Worm (Caenorhabditis elegans) whole organism, L2 larva: Measurements from ENCODE around the gene Y49E10.10.

Experiments used
- ama-1 ChIP-seq: fragments of 150-350 bp; optimal IDR thresholded peaks from 2 replicates; lab custom pipeline; 2018; ENCODE audit warnings: inconsistent platforms
- crh-2 ChIP-seq: sonication (generic microtip); optimal IDR thresholded peaks from 2 replicates; lab custom pipeline; 2017; ENCODE audit warnings: missing biosample characterization, missing genetic modification characterization
- nhr-77 ChIP-seq: fragments of 150-350 bp; optimal IDR thresholded peaks from 2 replicates; lab custom pipeline; 2014; ENCODE audit warnings: missing biosample characterization, missing genetic modification characterization

DNA sequence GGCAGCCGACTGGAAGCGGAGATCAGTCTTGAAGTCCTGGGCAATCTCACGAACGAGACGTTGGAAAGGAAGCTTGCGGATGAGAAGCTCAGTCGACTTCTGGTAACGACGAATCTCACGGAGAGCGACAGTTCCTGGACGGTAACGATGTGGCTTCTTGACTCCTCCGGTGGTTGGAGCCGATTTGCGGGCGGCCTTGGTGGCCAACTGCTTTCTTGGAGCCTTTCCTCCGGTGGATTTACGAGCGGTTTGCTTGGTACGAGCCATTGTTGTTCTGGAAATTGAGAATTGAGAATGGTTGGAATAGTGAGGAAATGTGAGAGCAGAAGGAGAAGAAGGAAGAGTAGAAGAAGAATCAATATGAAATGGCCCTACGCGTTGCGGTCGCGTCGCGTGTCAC is 27.4 kb upstream of the Y49E10.10 start:
- no peak for TF ChIP-seq nhr-77
- no peak for TF ChIP-seq ama-1 (lab: Kevin White, UChicago)
- TF ChIP-seq crh-2 (tag; lab: Kevin White, UChicago): no peak
